Fruit fly (Drosophila melanogaster) whole organism, embryonic: ENCODE results near the gene CG14650.

Source experiments
- Aef1 ChIP-seq: fragments of 200-800 bp; sonication (Bioruptor generic); IDR thresholded peaks from 3 replicates; pipeline ENCODE4 v1.3.6; 2022; ENCODE audit warnings: missing biosample characterization, missing genetic modification characterization
- CG10274 ChIP-seq: fragments of 200-800 bp; sonication (Bioruptor generic); optimal IDR thresholded peaks from 3 replicates; lab custom pipeline; 2017; ENCODE audit warnings: missing biosample characterization, mild to moderate bottlenecking, missing genetic modification characterization
- CG10366 ChIP-seq: fragments of 200-800 bp; sonication (Bioruptor generic); IDR thresholded peaks from 2 replicates; pipeline ENCODE4 v1.3.6; 2022; ENCODE audit warnings: missing biosample characterization, missing genetic modification characterization
- CG10462 ChIP-seq: fragments of 200-800 bp; sonication (Bioruptor generic); optimal IDR thresholded peaks from 2 replicates; lab custom pipeline; 2016; ENCODE audit warnings: missing biosample characterization, missing genetic modification characterization
- CG12219 ChIP-seq: fragments of 200-800 bp; sonication (Bioruptor generic); optimal IDR thresholded peaks from 3 replicates; lab custom pipeline; 2018; ENCODE audit warnings: missing biosample characterization, mild to moderate bottlenecking, missing genetic modification characterization
- CG13296 ChIP-seq: fragments of 200-800 bp; sonication (Bioruptor generic); optimal IDR thresholded peaks from 3 replicates; lab custom pipeline; 2018; ENCODE audit warnings: missing biosample characterization, mild to moderate bottlenecking, missing genetic modification characterization
- CG13894 ChIP-seq: fragments of 200-800 bp; sonication (Bioruptor generic); optimal IDR thresholded peaks from 3 replicates; lab custom pipeline; 2018; ENCODE audit warnings: missing biosample characterization, mild to moderate bottlenecking, missing genetic modification characterization, moderate library complexity
- CG14667 ChIP-seq: fragments of 200-800 bp; sonication (Bioruptor generic); IDR thresholded peaks from 2 replicates; pipeline ENCODE4 v1.3.6; 2022; ENCODE audit warnings: missing biosample characterization, missing genetic modification characterization
- CG15479 ChIP-seq: fragments of 200-800 bp; sonication (Bioruptor generic); optimal IDR thresholded peaks from 3 replicates; lab custom pipeline; 2019; ENCODE audit warnings: missing biosample characterization, mild to moderate bottlenecking, missing genetic modification characterization, moderate library complexity
- CG1602 ChIP-seq: fragments of 200-800 bp; sonication (Bioruptor generic); optimal IDR thresholded peaks from 3 replicates; lab custom pipeline; 2016; ENCODE audit warnings: missing biosample characterization, missing genetic modification characterization
- CG17568 ChIP-seq: fragments of 200-800 bp; sonication (Bioruptor generic); optimal IDR thresholded peaks from 2 replicates; lab custom pipeline; 2018; ENCODE audit warnings: missing biosample characterization, mild to moderate bottlenecking, missing genetic modification characterization, moderate library complexity
- CG30403 ChIP-seq: fragments of 200-800 bp; sonication (Bioruptor generic); optimal IDR thresholded peaks from 3 replicates; lab custom pipeline; 2016; ENCODE audit warnings: missing biosample characterization, missing genetic modification characterization
- CG31388 ChIP-seq: fragments of 200-800 bp; sonication (Bioruptor generic); optimal IDR thresholded peaks from 2 replicates; lab custom pipeline; 2016; ENCODE audit warnings: missing biosample characterization, missing genetic modification characterization
- CG32772 ChIP-seq: fragments of 200-800 bp; sonication (Bioruptor generic); IDR thresholded peaks from 2 replicates; pipeline ENCODE4 v1.3.6; 2022; ENCODE audit warnings: missing biosample characterization, missing genetic modification characterization
- CG34224 ChIP-seq: fragments of 200-800 bp; sonication (Bioruptor generic); IDR thresholded peaks from 3 replicates; pipeline ENCODE4 v1.3.6; 2022; ENCODE audit warnings: missing biosample characterization, missing genetic modification characterization; ENCODE audit not compliant: partially characterized antibody
- CG5245 ChIP-seq: fragments of 200-800 bp; sonication (Bioruptor generic); optimal IDR thresholded peaks from 3 replicates; lab custom pipeline; 2016; ENCODE audit warnings: missing biosample characterization, missing genetic modification characterization
- CG8290 ChIP-seq, 3 experiments: fragments of 200-800 bp; sonication (Bioruptor generic); optimal IDR thresholded peaks; 2 replicates each; lab custom pipeline; 2016 to 2019; ENCODE audit warnings: missing biosample characterization in 3 of 3, missing genetic modification characterization in 3 of 3, mild to moderate bottlenecking in 2 of 3, moderate library complexity in 1 of 3
- D19A ChIP-seq: fragments of 200-800 bp; optimal IDR thresholded peaks from 3 replicates; lab custom pipeline; 2019; ENCODE audit warnings: missing biosample characterization, mild to moderate bottlenecking, missing genetic modification characterization, moderate library complexity
- Doc3 ChIP-seq: fragments of 200-800 bp; sonication (Bioruptor generic); IDR thresholded peaks from 3 replicates; pipeline ENCODE4 v1.3.6; 2022; ENCODE audit warnings: missing biosample characterization, missing genetic modification characterization; ENCODE audit not compliant: partially characterized antibody
- E2f2 ChIP-seq: fragments of 200-800 bp; sonication (Bioruptor generic); IDR thresholded peaks from 2 replicates; pipeline ENCODE4 v1.3.6; 2022; ENCODE audit warnings: missing biosample characterization, missing genetic modification characterization
- HmgZ ChIP-seq: fragments of 200-800 bp; sonication (Bioruptor generic); optimal IDR thresholded peaks from 2 replicates; lab custom pipeline; 2018; ENCODE audit warnings: missing biosample characterization, mild to moderate bottlenecking, missing genetic modification characterization
- Hmx ChIP-seq: fragments of 200-800 bp; sonication (Bioruptor generic); optimal IDR thresholded peaks from 2 replicates; lab custom pipeline; 2016; ENCODE audit warnings: missing biosample characterization, missing genetic modification characterization
- Opbp ChIP-seq: fragments of 200-800 bp; sonication (Bioruptor generic); IDR thresholded peaks from 3 replicates; pipeline ENCODE4 v1.3.6; 2022; ENCODE audit warnings: missing biosample characterization, missing genetic modification characterization; ENCODE audit not compliant: partially characterized antibody
- Poxn ChIP-seq: fragments of 200-800 bp; sonication (Bioruptor generic); IDR thresholded peaks from 2 replicates; pipeline ENCODE4 v1.3.6; 2022; ENCODE audit warnings: missing biosample characterization, missing genetic modification characterization
- Scr ChIP-seq: fragments of 200-800 bp; sonication (Bioruptor generic); IDR thresholded peaks from 2 replicates; pipeline ENCODE4 v1.3.6; 2022; ENCODE audit warnings: missing biosample characterization, missing genetic modification characterization; ENCODE audit not compliant: partially characterized antibody
- Vsx1 ChIP-seq: fragments of 200-800 bp; sonication (Bioruptor generic); optimal IDR thresholded peaks from 2 replicates; lab custom pipeline; 2017; ENCODE audit warnings: missing biosample characterization, mild to moderate bottlenecking, missing genetic modification characterization, missing genetic modification reagents
- Xbp1 ChIP-seq: fragments of 200-800 bp; sonication (Bioruptor generic); optimal IDR thresholded peaks from 3 replicates; lab custom pipeline; 2016; ENCODE audit warnings: missing biosample characterization, mild to moderate bottlenecking, missing genetic modification characterization
- ato ChIP-seq: fragments of 200-800 bp; sonication (Bioruptor generic); IDR thresholded peaks from 2 replicates; pipeline ENCODE4 v1.3.6; 2022; ENCODE audit warnings: missing biosample characterization, missing genetic modification characterization; ENCODE audit not compliant: partially characterized antibody
- chm ChIP-seq: fragments of 200-800 bp; sonication (Bioruptor generic); IDR thresholded peaks from 2 replicates; pipeline ENCODE4 v1.3.6; 2022; ENCODE audit warnings: missing biosample characterization, missing genetic modification characterization
- crp ChIP-seq, 2 experiments: fragments of 200-800 bp; sonication (Bioruptor generic); optimal IDR thresholded peaks; 2 replicates in 1 of 2; 3 replicates in 1 of 2; lab custom pipeline; 2017; ENCODE audit warnings: missing biosample characterization in 2 of 2, missing genetic modification characterization in 2 of 2, mild to moderate bottlenecking in 1 of 2, moderate library complexity in 1 of 2
- dan ChIP-seq: fragments of 200-800 bp; sonication (Bioruptor generic); IDR thresholded peaks from 2 replicates; pipeline ENCODE4 v1.3.6; 2022; ENCODE audit warnings: missing biosample characterization, missing genetic modification characterization
- disco-r ChIP-seq: fragments of 200-800 bp; sonication (Bioruptor generic); optimal IDR thresholded peaks from 2 replicates; lab custom pipeline; 2016; ENCODE audit warnings: missing biosample characterization, missing genetic modification characterization
- fd102C ChIP-seq: fragments of 200-800 bp; sonication (Bioruptor generic); optimal IDR thresholded peaks from 2 replicates; lab custom pipeline; 2018; ENCODE audit warnings: missing biosample characterization, mild to moderate bottlenecking, missing genetic modification characterization, moderate library complexity
- fd3F ChIP-seq: fragments of 200-800 bp; sonication (Bioruptor generic); optimal IDR thresholded peaks from 2 replicates; lab custom pipeline; 2018; ENCODE audit warnings: missing biosample characterization, mild to moderate bottlenecking, missing genetic modification characterization, moderate library complexity
- fru ChIP-seq: fragments of >200 bp; optimal IDR thresholded peaks from 2 replicates; lab custom pipeline; 2017
- insv ChIP-seq, 2 experiments: fragments of 200-800 bp; sonication (Bioruptor generic); optimal IDR thresholded peaks; 3 replicates each; lab custom pipeline; 2016 to 2018; ENCODE audit warnings: missing biosample characterization in 2 of 2, missing genetic modification characterization in 2 of 2
- inv ChIP-seq: fragments of 200-800 bp; sonication (Bioruptor generic); IDR thresholded peaks from 2 replicates; pipeline ENCODE4 v1.3.6; 2022; ENCODE audit warnings: missing biosample characterization, missing genetic modification characterization; ENCODE audit not compliant: partially characterized antibody
- jumu ChIP-seq: fragments of 200-800 bp; sonication (Bioruptor generic); optimal IDR thresholded peaks from 3 replicates; lab custom pipeline; 2016; ENCODE audit warnings: missing biosample characterization, missing genetic modification characterization
- klu ChIP-seq: fragments of 200-800 bp; sonication (Bioruptor generic); IDR thresholded peaks from 2 replicates; pipeline ENCODE4 v1.3.6; 2022; ENCODE audit warnings: missing biosample characterization, missing genetic modification characterization
- luna ChIP-seq: fragments of 200-800 bp; sonication (Bioruptor generic); optimal IDR thresholded peaks from 2 replicates; lab custom pipeline; 2016; ENCODE audit warnings: missing biosample characterization, missing genetic modification characterization
- sens ChIP-seq: fragments of 200-800 bp; sonication (Bioruptor generic); peaks from one replicate; lab custom pipeline; 2016; ENCODE audit warnings: missing biosample characterization, missing genetic modification characterization
- shn ChIP-seq: fragments of 200-800 bp; sonication (Bioruptor generic); optimal IDR thresholded peaks from 3 replicates; lab custom pipeline; 2016; ENCODE audit warnings: missing biosample characterization, missing genetic modification characterization
- sima ChIP-seq: fragments of 200-800 bp; sonication (Bioruptor generic); optimal IDR thresholded peaks from 2 replicates; lab custom pipeline; 2016; ENCODE audit warnings: missing biosample characterization, missing genetic modification characterization
- sna ChIP-seq: fragments of 200-800 bp; sonication (Bioruptor generic); IDR thresholded peaks from 2 replicates; pipeline ENCODE4 v1.3.6; 2022; ENCODE audit warnings: missing biosample characterization, missing genetic modification characterization; ENCODE audit not compliant: partially characterized antibody
- trem ChIP-seq: fragments of 200-800 bp; optimal IDR thresholded peaks from 3 replicates; lab custom pipeline; 2019; ENCODE audit warnings: missing biosample characterization, mild to moderate bottlenecking, missing genetic modification characterization, moderate library complexity
- zen ChIP-seq: fragments of 200-800 bp; sonication (Bioruptor generic); optimal IDR thresholded peaks from 3 replicates; lab custom pipeline; 2018; ENCODE audit warnings: missing biosample characterization, mild to moderate bottlenecking, missing genetic modification characterization, moderate library complexity

Gene CG14650

dm6 chr3R:4476004-4476403 is 38.8 kb downstream of the CG14650 start:
- no peak for TF ChIP-seq CG32772
- no peak for TF ChIP-seq Hmx (GFP tag; lab: Kevin White, UChicago)
- TF ChIP-seq shn (GFP tag; lab: Kevin White, UChicago): no peak
- TF ChIP-seq Scr (GFP tag; lab: Robert Waterston, UW): no peak
- TF ChIP-seq CG31388: no peak
- TF ChIP-seq sens (GFP tag; lab: Kevin White, UChicago): peak; percentile 69
- TF ChIP-seq dan (GFP tag; lab: Robert Waterston, UW): no peak
- TF ChIP-seq Vsx1 (GFP tag; lab: Kevin White, UChicago): no peak
- TF ChIP-seq D19A (tag; lab: Kevin White, UChicago): peak; percentile 78

dm6 chr3R:4478220-4479037 is 41.2 kb downstream of the CG14650 start:
- TF ChIP-seq CG13894 (tag; lab: Kevin White, UChicago): peak; percentile 23
- TF ChIP-seq CG10274 (GFP tag; lab: Kevin White, UChicago): peak; percentile 64
- TF ChIP-seq CG30403 (GFP tag; lab: Kevin White, UChicago): peak; percentile 91
- TF ChIP-seq luna (GFP tag; lab: Kevin White, UChicago): peak; percentile 77
- TF ChIP-seq sima (GFP tag; lab: Kevin White, UChicago): peak; percentile 60
- TF ChIP-seq E2f2: peak; percentile 65
- 0 out of 2 replicates have a peak, but pooled peaks have one; percentile 37 for TF ChIP-seq sna
- peak; percentile 73 for TF ChIP-seq Hmx (GFP tag; lab: Kevin White, UChicago)
- TF ChIP-seq CG8290 (GFP tag; optimal IDR thresholded peaks at IDR 0.05; lab: Kevin White, UChicago): peak; percentile 6
- TF ChIP-seq CG8290 (tag; optimal IDR thresholded peaks at IDR 0.05; lab: Kevin White, UChicago): peak in 1 of 2 experiments; percentile 93
- peak; percentile 75 for TF ChIP-seq Aef1 (GFP tag; lab: Robert Waterston, UW)
- TF ChIP-seq zen: peak; percentile 37
- peak; percentile 97 for TF ChIP-seq chm (GFP tag; lab: Robert Waterston, UW)
- peak in 1 of 2 experiments; percentile 20 for TF ChIP-seq crp (GFP tag; optimal IDR thresholded peaks at IDR 0.05; lab: Kevin White, UChicago)
- TF ChIP-seq CG34224: 0 out of 3 replicates have a peak, but pooled peaks have one; percentile 12
- peak; percentile 72 for TF ChIP-seq disco-r (GFP tag; lab: Kevin White, UChicago)
- TF ChIP-seq Opbp (GFP tag; lab: Robert Waterston, UW): no peak
- TF ChIP-seq CG10366 (GFP tag; lab: Robert Waterston, UW): peak; percentile 88
- no peak for TF ChIP-seq CG14667 (GFP tag; lab: Robert Waterston, UW)
- no peak for TF ChIP-seq insv (GFP tag; optimal IDR thresholded peaks at IDR 0.05; lab: Kevin White, UChicago)
- TF ChIP-seq jumu (GFP tag; lab: Kevin White, UChicago): peak; percentile 86
- TF ChIP-seq ato (GFP tag; lab: Robert Waterston, UW): no peak
- peak; percentile 87 for TF ChIP-seq CG12219 (GFP tag; lab: Kevin White, UChicago)
- TF ChIP-seq CG10462 (GFP tag; lab: Kevin White, UChicago): peak; percentile 70
- TF ChIP-seq Xbp1: peak; percentile 93
- 0 out of 2 replicates have a peak, but pooled peaks have one; percentile 17 for TF ChIP-seq inv
- TF ChIP-seq fru: no peak
- TF ChIP-seq Doc3: no peak
- no peak for TF ChIP-seq CG15479
- TF ChIP-seq fd3F (GFP tag; lab: Kevin White, UChicago): peak; percentile 73
- TF ChIP-seq CG13296 (GFP tag; lab: Kevin White, UChicago): peak; percentile 83
- 0 out of 2 replicates have a peak, but pooled peaks have one; percentile 39 for TF ChIP-seq klu (GFP tag; lab: Robert Waterston, UW)
- peak; percentile 74 for TF ChIP-seq CG1602 (GFP tag; lab: Kevin White, UChicago)
- peak; percentile 88 for TF ChIP-seq CG17568 (GFP tag; lab: Kevin White, UChicago)
- TF ChIP-seq Poxn: 0 out of 2 replicates have a peak, but pooled peaks have one; percentile 40
- peak; percentile 61 for TF ChIP-seq HmgZ
- no peak for TF ChIP-seq fd102C (GFP tag; lab: Kevin White, UChicago)
- peak; percentile 86 for TF ChIP-seq CG5245 (GFP tag; lab: Kevin White, UChicago)
- peak; percentile 61 for TF ChIP-seq trem (tag; lab: Kevin White, UChicago)
